Worm (Caenorhabditis elegans) whole organism, L3 larva: Measurements from ENCODE around the gene Y39A1A.16.

ENCODE experiments used
- fos-1 ChIP-seq: fragments of 150-350 bp; optimal IDR thresholded peaks from 2 replicates; lab custom pipeline; 2014; ENCODE audit warnings: missing biosample characterization, missing genetic modification characterization
- mdl-1 ChIP-seq: fragments of 150-350 bp; optimal IDR thresholded peaks from 2 replicates; lab custom pipeline; 2014; ENCODE audit warnings: missing biosample characterization, missing genetic modification characterization

DNA sequence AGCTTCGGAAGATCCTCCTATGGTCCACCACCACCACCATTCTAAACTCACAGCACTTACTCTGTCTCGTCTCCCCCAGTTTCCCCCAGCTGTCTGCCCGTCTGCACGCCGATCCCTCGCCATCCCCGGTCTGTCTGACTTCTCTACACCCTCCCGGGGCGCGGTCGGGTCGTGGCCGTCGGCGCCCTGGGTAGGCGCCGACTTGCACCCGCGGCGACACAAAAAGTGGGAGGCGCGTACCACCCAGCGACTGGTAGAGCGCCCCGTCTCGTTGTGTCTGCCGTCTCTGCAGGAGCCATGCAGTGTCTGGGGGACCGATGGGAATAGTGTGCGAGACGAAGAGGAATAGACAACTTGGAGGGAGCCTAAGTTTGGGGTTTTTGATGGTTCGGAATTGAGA lies 45.0 kb upstream of the Y39A1A.16 start:
- peak; percentile 84 for TF ChIP-seq mdl-1 (tag; lab: Kevin White, UChicago)
- peak; percentile 64 for TF ChIP-seq fos-1 (tag; lab: Kevin White, UChicago)
